Worm (Caenorhabditis elegans) whole organism, mixed stage, embryonic: Measurements from ENCODE around the gene K04A8.1.

Experiments
- ceh-43 ChIP-seq: fragments of 200-800 bp; sonication (Bioruptor generic); optimal IDR thresholded peaks from 2 replicates; lab custom pipeline; 2018; ENCODE audit warnings: mild to moderate bottlenecking, missing genetic modification characterization, moderate library complexity, missing compliant biosample characterization
- ces-1 ChIP-seq: fragments of 150-350 bp; optimal IDR thresholded peaks from 2 replicates; lab custom pipeline; 2014; ENCODE audit warnings: missing biosample characterization, missing genetic modification reagents, missing genetic modification characterization
- elt-3 ChIP-seq: fragments of 150-350 bp; optimal IDR thresholded peaks from 2 replicates; lab custom pipeline; 2014; ENCODE audit warnings: missing biosample characterization, missing genetic modification characterization
- ham-2 ChIP-seq: fragments of 200-800 bp; sonication (Bioruptor generic); optimal IDR thresholded peaks from 2 replicates; lab custom pipeline; 2018; ENCODE audit warnings: mild to moderate bottlenecking, missing genetic modification characterization, missing compliant biosample characterization
- hlh-1 ChIP-seq: fragments of 150-350 bp; optimal IDR thresholded peaks from 2 replicates; lab custom pipeline; 2014; ENCODE audit warnings: missing biosample characterization, missing genetic modification reagents, missing genetic modification characterization
- nhr-12 ChIP-seq: fragments of 150-350 bp; optimal IDR thresholded peaks from 2 replicates; lab custom pipeline; 2014; ENCODE audit warnings: missing biosample characterization, missing genetic modification characterization
- nhr-76 ChIP-seq: sonication (generic microtip); optimal IDR thresholded peaks from 2 replicates; lab custom pipeline; 2017; ENCODE audit warnings: missing biosample characterization, missing genetic modification characterization
- pha-4 ChIP-seq: fragments of 150-350 bp; optimal IDR thresholded peaks from 2 replicates; lab custom pipeline; 2018; ENCODE audit warnings: missing biosample characterization, missing genetic modification reagents, missing genetic modification characterization
- sptf-1 ChIP-seq: sonication (generic microtip); optimal IDR thresholded peaks from 2 replicates; lab custom pipeline; 2017; ENCODE audit warnings: mild to moderate bottlenecking, missing genetic modification characterization, moderate library complexity, missing compliant biosample characterization
- tbx-8 ChIP-seq: fragments of 200-800 bp; sonication (Bioruptor generic); optimal IDR thresholded peaks from 2 replicates; lab custom pipeline; 2018; ENCODE audit warnings: mild to moderate bottlenecking, missing genetic modification characterization, moderate library complexity, missing compliant biosample characterization
- unc-39 ChIP-seq: fragments of 150-350 bp; optimal IDR thresholded peaks from 2 replicates; lab custom pipeline; 2014; ENCODE audit warnings: missing biosample characterization, missing genetic modification characterization

DNA sequence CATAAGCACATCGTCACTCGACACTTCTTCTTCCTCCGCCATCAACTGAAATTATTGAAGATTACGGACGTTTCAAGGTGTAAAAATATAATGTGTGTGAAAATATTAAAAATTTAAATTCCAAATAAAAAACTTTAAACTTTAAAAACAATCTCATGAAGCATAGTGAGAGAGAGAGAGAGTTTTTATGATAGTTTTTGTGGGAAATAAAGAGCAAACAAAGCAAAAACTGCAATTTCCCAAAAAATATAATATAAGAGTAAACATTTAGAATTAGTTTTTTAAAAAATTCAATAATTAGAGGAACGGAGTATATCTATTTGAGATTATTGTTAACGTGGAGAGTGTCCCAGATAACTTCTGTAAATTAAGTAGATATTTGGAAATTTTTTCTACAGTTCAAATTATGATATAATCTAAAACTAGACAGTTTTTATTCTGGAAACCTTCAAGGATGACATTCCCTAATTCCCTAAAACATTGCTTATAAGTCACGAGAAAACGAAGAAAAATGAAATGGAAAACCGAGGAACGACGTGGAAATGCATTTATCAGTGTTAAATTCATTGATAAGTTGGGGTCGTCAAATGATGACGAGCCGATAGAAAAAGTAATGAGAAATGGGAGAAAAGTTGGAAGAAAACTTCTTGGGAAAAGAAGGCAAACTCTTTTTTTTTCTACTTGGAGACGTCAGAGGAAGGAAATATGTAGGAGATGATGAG is 19.5 kb upstream of the K04A8.1 start, which contains the start of gene dre-1:
- TF ChIP-seq pha-4 (tag; lab: Kevin White, UChicago) (no peak), ces-1 (no peak), elt-3 (tag; lab: Kevin White, UChicago) (no peak), tbx-8 (GFP tag; lab: Kevin White, UChicago) (no peak), nhr-76 (no peak), ham-2 (no peak), unc-39 (tag; lab: Kevin White, UChicago) (no peak), hlh-1 (tag; lab: Kevin White, UChicago) (no peak), ceh-43 (GFP tag; lab: Kevin White, UChicago) (no peak), nhr-12 (tag; lab: Kevin White, UChicago) (no peak), sptf-1 (tag; lab: Kevin White, UChicago) (no peak)
